Worm (Caenorhabditis elegans) whole organism, L4/young adult: ENCODE data around the gene nhr-198.

Source experiments
- W03F9.2 ChIP-seq: fragments of 150-350 bp; optimal IDR thresholded peaks from 2 replicates; lab custom pipeline; 2014; ENCODE audit warnings: missing biosample characterization, missing genetic modification characterization
- dao-5 ChIP-seq: sonication (generic microtip); optimal IDR thresholded peaks from 2 replicates; lab custom pipeline; 2016; ENCODE audit warnings: missing genotype, missing genetic modification characterization, moderate library complexity, missing compliant biosample characterization

DNA sequence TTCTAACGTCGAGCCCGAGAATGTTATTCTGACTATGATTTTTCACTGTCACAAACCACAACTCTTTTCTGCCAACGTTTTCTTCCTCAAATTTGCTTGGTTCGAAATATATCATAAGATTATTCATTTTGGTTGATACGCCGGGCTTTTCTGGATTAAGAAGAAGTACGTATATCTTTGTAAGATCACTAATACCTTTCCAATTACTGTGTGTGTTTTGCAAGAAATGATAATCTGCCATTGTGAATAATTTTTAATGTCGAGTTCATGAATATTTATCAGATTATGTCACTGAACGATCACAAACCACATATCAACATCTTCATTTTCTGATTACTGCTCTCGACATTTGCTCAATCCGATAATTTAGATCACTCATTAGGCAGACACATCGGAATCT lies 8.2 kb upstream of the nhr-198 start, which contains the start of gene nhr-196:
- TF ChIP-seq W03F9.2 (tag; lab: Kevin White, UChicago) (no peak), dao-5 (tag; lab: Kevin White, UChicago) (no peak)
